Worm (Caenorhabditis elegans): ENCODE measurements around the gene pycr-4.

DNA sequence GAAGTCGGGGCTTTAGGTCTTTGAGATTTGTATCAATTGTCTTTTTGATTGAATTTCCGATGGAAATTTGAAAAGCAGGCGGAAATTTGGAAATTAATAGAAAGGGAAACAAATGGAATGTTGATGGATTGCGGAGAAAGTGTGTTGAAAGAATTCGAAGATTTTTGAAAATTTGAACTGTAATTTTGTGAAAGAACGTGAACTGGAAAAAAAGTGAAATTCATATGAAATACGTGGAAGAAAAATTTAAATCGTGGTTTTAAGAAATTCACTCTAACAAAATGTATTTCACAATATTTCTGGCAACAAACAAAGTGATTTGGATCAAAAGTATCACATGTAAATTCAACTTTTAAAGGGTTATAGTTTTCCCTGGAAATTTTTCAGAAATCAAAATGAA lies 31.1 kb downstream of the pycr-4 start, which contains the start of gene B0496.1:
- TF ChIP-seq aly-2 (tag; optimal IDR thresholded peaks at IDR 0.05) (no peak), R02D3.7 (tag; optimal IDR thresholded peaks at IDR 0.05) (no peak), nhr-237 (tag; optimal IDR thresholded peaks at IDR 0.05) (no peak), pha-4 (tag; optimal IDR thresholded peaks at IDR 0.05) (no peak), jun-1 (tag; optimal IDR thresholded peaks at IDR 0.05) (no peak), elt-2 (tag; optimal IDR thresholded peaks at IDR 0.05) (no peak), nhr-25 (tag; optimal IDR thresholded peaks at IDR 0.05) (no peak)

Data from whole organism, L3 larva.